Worm (Caenorhabditis elegans) whole organism, early embryonic: Measurements from ENCODE around the gene F37H8.5.

Source experiments
- B0310.2 ChIP-seq: sonication (generic microtip); optimal IDR thresholded peaks from 2 replicates; lab custom pipeline; 2016; ENCODE audit warnings: mild to moderate bottlenecking, missing genetic modification characterization, missing compliant biosample characterization
- F13C5.2 ChIP-seq: sonication (generic microtip); optimal IDR thresholded peaks from 2 replicates; lab custom pipeline; 2017; ENCODE audit warnings: mild to moderate bottlenecking, missing genetic modification characterization, inconsistent platforms, missing compliant biosample characterization
- aly-1 ChIP-seq: sonication (generic microtip); optimal IDR thresholded peaks from 2 replicates; lab custom pipeline; 2016; ENCODE audit warnings: missing genetic modification characterization, missing compliant biosample characterization
- ama-1 ChIP-seq: fragments of 150-350 bp; optimal IDR thresholded peaks from 2 replicates; lab custom pipeline; 2014
- ceh-13 ChIP-seq: fragments of 200-800 bp; sonication (Bioruptor generic); optimal IDR thresholded peaks from 2 replicates; lab custom pipeline; 2018; ENCODE audit warnings: mild to moderate bottlenecking, missing genetic modification characterization, missing compliant biosample characterization
- ceh-36 ChIP-seq: sonication (generic microtip); optimal IDR thresholded peaks from 2 replicates; lab custom pipeline; 2016; ENCODE audit warnings: missing genetic modification characterization, inconsistent platforms, missing compliant biosample characterization
- ets-7 ChIP-seq: sonication (generic microtip); optimal IDR thresholded peaks from 2 replicates; lab custom pipeline; 2016; ENCODE audit warnings: missing genotype, missing genetic modification characterization, missing compliant biosample characterization
- flt-1 ChIP-seq: fragments of 200-800 bp; sonication (Bioruptor generic); IDR thresholded peaks from 2 replicates; pipeline ENCODE4 v1.3.6; 2022; ENCODE audit warnings: missing genetic modification characterization, missing compliant biosample characterization
- hmbx-1 ChIP-seq: sonication (generic microtip); optimal IDR thresholded peaks from 2 replicates; lab custom pipeline; 2016; ENCODE audit warnings: mild to moderate bottlenecking, missing genetic modification characterization, missing compliant biosample characterization
- hmg-4 ChIP-seq: fragments of 200-800 bp; sonication (Bioruptor generic); optimal IDR thresholded peaks from 2 replicates; lab custom pipeline; 2018; ENCODE audit warnings: mild to moderate bottlenecking, missing genetic modification characterization, missing compliant biosample characterization
- hnd-1 ChIP-seq: sonication (generic microtip); optimal IDR thresholded peaks from 2 replicates; lab custom pipeline; 2016; ENCODE audit warnings: missing genetic modification characterization, missing compliant biosample characterization
- pes-1 ChIP-seq: fragments of 200-800 bp; sonication (Bioruptor generic); IDR thresholded peaks from 2 replicates; pipeline ENCODE4 v1.3.6; 2022; ENCODE audit warnings: missing genetic modification reagents, missing genetic modification characterization, missing compliant biosample characterization
- scrt-1 ChIP-seq: fragments of 200-800 bp; sonication (Bioruptor generic); IDR thresholded peaks from 2 replicates; pipeline ENCODE4 v1.3.6; 2022; ENCODE audit warnings: missing genetic modification characterization, missing compliant biosample characterization
- sea-1 ChIP-seq: fragments of 200-800 bp; sonication (Bioruptor generic); conservative IDR thresholded peaks from 2 replicates; pipeline ENCODE4 v1.3.6; 2022; ENCODE audit warnings: missing genetic modification characterization, missing compliant biosample characterization
- tbx-11 ChIP-seq: fragments of 200-800 bp; sonication (Bioruptor generic); IDR thresholded peaks from 2 replicates; pipeline ENCODE4 v1.3.6; 2022; ENCODE audit warnings: missing genetic modification characterization, missing compliant biosample characterization
- tbx-37 ChIP-seq: fragments of 200-800 bp; sonication (Bioruptor generic); conservative IDR thresholded peaks from 2 replicates; pipeline ENCODE4 v1.3.6; 2022; ENCODE audit warnings: missing genetic modification reagents, missing genetic modification characterization, missing compliant biosample characterization
- tra-4 ChIP-seq: sonication (generic microtip); optimal IDR thresholded peaks from 2 replicates; lab custom pipeline; 2017; ENCODE audit warnings: missing genetic modification characterization, missing compliant biosample characterization

Gene F37H8.5

ce11 chrII:11153800-11154199 is 34.2 kb upstream of the F37H8.5 start:
- TF ChIP-seq ceh-13 (GFP tag; lab: Kevin White, UChicago) (no peak), hnd-1 (tag; lab: Kevin White, UChicago) (no peak), tbx-37 (GFP tag; lab: Robert Waterston, UW) (no peak), F13C5.2 (tag; lab: Kevin White, UChicago) (no peak), scrt-1 (GFP tag; lab: Robert Waterston, UW) (no peak), tra-4 (tag; lab: Kevin White, UChicago) (no peak), hmg-4 (GFP tag; lab: Kevin White, UChicago) (no peak), hmbx-1 (tag; lab: Kevin White, UChicago) (no peak), aly-1 (tag; lab: Kevin White, UChicago) (no peak), sea-1 (no peak), pes-1 (no peak), flt-1 (GFP tag; lab: Robert Waterston, UW) (no peak)

ce11 chrII:11154957-11155356 is 33.0 kb upstream of the F37H8.5 start:
- TF ChIP-seq pes-1 (no peak), hnd-1 (tag; lab: Kevin White, UChicago) (no peak), sea-1 (no peak), flt-1 (GFP tag; lab: Robert Waterston, UW) (no peak), F13C5.2 (tag; lab: Kevin White, UChicago) (no peak), hmbx-1 (tag; lab: Kevin White, UChicago) (no peak), tbx-37 (GFP tag; lab: Robert Waterston, UW) (no peak), ets-7 (tag; lab: Kevin White, UChicago) (no peak), tbx-11 (GFP tag; lab: Robert Waterston, UW) (no peak), aly-1 (tag; lab: Kevin White, UChicago) (no peak)

- TF ChIP-seq tbx-11 (GFP tag; lab: Robert Waterston, UW) (no peak), ama-1 (lab: Kevin White, UChicago) (no peak), sea-1 (no peak), scrt-1 (GFP tag; lab: Robert Waterston, UW) (no peak)
Measured at ce11 chrII:11155400-11155799, 32.6 kb upstream of the F37H8.5 start.

DNA sequence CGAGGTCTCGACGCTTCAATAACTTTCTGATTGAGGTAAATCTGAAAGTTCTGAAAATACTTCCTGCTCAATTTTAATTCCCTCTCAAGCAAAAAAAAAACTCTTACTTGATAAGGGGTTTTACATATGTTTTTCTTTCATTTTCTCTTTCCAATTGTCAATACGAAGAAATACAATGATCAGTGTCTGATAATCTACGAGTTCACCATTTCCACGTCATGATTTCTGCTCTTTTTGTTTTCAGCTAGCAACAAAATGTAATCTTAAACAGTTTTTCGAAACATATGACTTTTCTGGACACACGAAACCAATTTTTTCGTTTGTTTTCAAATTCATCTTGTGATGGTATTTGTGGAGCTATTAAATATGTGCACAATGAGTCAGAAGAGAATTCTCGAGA is 31.8 kb upstream of the F37H8.5 start:
- TF ChIP-seq pes-1 (no peak), tbx-11 (GFP tag; lab: Robert Waterston, UW) (no peak)

DNA sequence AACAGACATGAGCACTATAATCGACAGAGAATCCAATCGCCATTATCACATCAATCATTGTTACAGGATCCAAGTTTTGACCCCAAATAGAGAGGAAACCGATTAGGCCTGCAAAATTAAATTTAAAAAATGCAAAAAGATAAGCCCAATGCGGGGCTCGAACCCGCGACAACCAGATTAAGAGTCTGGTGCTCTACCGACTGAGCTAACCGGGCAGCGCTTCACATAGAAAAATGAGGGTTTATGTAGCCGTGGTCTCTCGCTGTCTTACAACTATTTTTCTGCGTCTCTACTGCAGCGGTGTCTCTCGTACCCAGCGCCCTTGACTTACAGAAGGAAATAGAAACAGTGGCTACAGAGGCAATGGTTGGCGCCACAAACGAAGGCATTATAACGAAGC is 30.3 kb upstream of the F37H8.5 start:
- TF ChIP-seq tbx-37 (GFP tag; lab: Robert Waterston, UW) = peak; percentile 63
- peak; percentile 34 for TF ChIP-seq hnd-1 (tag; lab: Kevin White, UChicago)
- peak; percentile 73 for TF ChIP-seq ceh-36
- peak; percentile 70 for TF ChIP-seq scrt-1 (GFP tag; lab: Robert Waterston, UW)
- TF ChIP-seq tbx-11 (GFP tag; lab: Robert Waterston, UW) = 0 out of 2 replicates have a peak, but pooled peaks have one; percentile 44
- TF ChIP-seq hmg-4 (GFP tag; lab: Kevin White, UChicago) = no peak
- TF ChIP-seq B0310.2 (tag; lab: Kevin White, UChicago) = no peak
- TF ChIP-seq sea-1 = peak; percentile 73; the same call in 1 of the 2 replicates
- peak; percentile 4 for TF ChIP-seq ceh-13 (GFP tag; lab: Kevin White, UChicago)
- TF ChIP-seq ets-7 (tag; lab: Kevin White, UChicago) = no peak
- TF ChIP-seq flt-1 (GFP tag; lab: Robert Waterston, UW) = peak; percentile 62; the same call in 1 of the 2 replicates
- TF ChIP-seq ama-1 (lab: Kevin White, UChicago) = no peak
- peak; percentile 78 for TF ChIP-seq pes-1

DNA sequence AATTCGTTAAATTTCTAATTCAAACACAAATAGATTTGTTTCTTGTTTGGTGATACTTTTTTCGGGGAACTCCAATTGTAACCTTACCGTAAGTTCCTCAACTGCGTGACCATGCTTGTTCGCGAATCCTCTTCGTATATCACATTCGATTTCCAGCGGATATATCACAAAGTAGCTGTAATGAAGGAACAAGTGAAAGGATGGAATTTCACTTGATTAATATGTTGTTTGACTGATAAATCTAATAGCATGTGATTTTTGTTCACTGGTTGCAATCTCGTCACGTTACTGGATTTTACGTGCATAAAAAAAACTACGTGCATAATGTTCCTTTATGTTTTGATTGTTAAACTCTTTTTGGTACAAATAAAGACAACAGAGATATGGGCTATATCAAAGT is 26.3 kb upstream of the F37H8.5 start:
- TF ChIP-seq pes-1 (no peak), tra-4 (tag; lab: Kevin White, UChicago) (no peak), ceh-13 (GFP tag; lab: Kevin White, UChicago) (no peak), B0310.2 (tag; lab: Kevin White, UChicago) (no peak), ceh-36 (no peak), F13C5.2 (tag; lab: Kevin White, UChicago) (no peak), tbx-11 (GFP tag; lab: Robert Waterston, UW) (no peak), hmbx-1 (tag; lab: Kevin White, UChicago) (no peak), flt-1 (GFP tag; lab: Robert Waterston, UW) (no peak), hnd-1 (tag; lab: Kevin White, UChicago) (no peak), hmg-4 (GFP tag; lab: Kevin White, UChicago) (no peak), ama-1 (lab: Kevin White, UChicago) (no peak)

DNA sequence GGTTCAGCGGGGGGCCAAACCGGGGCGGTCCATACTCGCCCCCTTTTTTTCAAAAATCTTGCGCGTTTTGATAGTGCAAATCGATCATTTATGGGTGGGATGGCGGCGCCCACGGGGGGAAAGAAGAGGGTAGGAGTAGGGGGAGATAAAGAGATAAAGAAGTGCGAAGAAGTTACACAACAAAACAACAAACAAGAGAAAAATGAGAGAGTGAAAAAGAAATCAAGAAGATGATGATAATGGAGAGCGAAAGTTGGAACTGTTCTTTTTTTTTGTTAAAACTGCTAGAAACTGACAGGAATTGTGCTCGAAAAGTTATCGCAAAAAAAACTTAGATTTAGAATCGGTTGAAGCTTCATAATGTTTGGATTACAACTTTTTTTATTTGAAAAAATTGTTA is 25.6 kb upstream of the F37H8.5 start, which contains the start of gene ptr-13:
Gene ptr-13 (minus strand): TSS at position 92 of the 400 bp plus-strand sequence.
- TF ChIP-seq tra-4 (tag; lab: Kevin White, UChicago) (no peak), flt-1 (GFP tag; lab: Robert Waterston, UW) (no peak)

DNA sequence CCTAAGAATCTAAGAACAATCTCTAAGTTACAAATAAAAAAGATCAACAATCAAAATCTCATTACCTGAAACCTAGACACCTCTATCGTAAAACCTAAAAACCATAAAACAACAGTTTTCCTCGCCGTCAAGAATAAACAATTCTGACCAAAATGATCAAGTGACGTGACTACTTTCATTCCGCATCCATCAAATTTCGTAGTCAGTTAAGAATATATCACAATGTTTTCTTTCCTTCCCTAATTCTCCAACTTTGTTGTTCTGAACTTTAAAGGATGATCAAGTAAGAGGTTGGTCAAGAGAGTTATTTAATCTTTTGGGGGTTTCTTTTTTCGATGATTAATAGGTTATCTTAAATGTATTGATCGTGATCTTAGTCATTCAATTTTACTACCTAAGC is 24.7 kb upstream of the F37H8.5 start:
- TF ChIP-seq sea-1 (no peak), scrt-1 (GFP tag; lab: Robert Waterston, UW) (no peak), B0310.2 (tag; lab: Kevin White, UChicago) (no peak), hmbx-1 (tag; lab: Kevin White, UChicago) (no peak), ama-1 (lab: Kevin White, UChicago) (no peak), tbx-37 (GFP tag; lab: Robert Waterston, UW) (no peak), aly-1 (tag; lab: Kevin White, UChicago) (no peak), ceh-13 (GFP tag; lab: Kevin White, UChicago) (no peak), ets-7 (tag; lab: Kevin White, UChicago) (no peak), tra-4 (tag; lab: Kevin White, UChicago) (no peak), ceh-36 (no peak), hnd-1 (tag; lab: Kevin White, UChicago) (no peak), pes-1 (no peak), flt-1 (GFP tag; lab: Robert Waterston, UW) (no peak), F13C5.2 (tag; lab: Kevin White, UChicago) (no peak), hmg-4 (GFP tag; lab: Kevin White, UChicago) (no peak), tbx-11 (GFP tag; lab: Robert Waterston, UW) (no peak)
